Worm (Caenorhabditis elegans): Measurements from ENCODE around the gene srw-121.

The srw-121 gene

DNA sequence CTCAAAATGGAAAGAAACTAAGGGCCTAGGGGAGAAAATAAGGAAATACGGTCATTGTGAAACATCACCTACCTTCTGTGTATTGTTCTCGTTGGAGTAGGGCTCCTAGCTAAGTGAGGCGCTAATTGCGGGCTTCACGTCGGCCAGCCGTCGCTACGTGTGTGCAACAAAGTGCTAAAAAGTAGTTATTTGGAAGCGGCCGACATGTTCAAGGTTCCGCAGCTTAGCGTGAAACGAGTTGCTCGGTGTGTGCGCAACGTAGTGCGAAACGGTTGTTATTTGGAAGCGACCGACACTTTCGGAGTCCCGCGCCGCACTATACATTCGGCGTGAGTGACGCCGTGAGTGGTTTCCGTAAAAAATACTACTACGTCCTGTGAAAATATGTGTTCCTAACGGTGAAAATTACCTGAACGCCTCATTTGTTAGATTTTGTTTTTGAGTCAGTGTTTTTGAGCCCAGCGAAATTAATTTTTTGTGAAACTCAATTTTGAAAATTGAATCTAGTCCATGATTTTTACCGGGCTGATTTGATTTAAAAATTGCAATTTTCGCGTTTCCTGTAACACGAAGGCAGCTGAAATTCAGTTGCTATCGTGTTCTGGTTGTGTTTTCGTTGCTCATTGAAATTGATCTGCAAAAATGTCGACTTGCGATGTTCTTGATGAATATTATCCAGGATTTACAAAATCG, 19.9 kb downstream of the srw-121 start, which contains the start of gene srw-129:
Gene srw-129, plus strand, starts transcription at position 643 of the 693 bp plus-strand sequence.
- no peak for TF ChIP-seq ama-1 (optimal IDR thresholded peaks at IDR 0.05)
- no peak for TF ChIP-seq pqm-1 (tag; optimal IDR thresholded peaks at IDR 0.05)
- no peak for TF ChIP-seq ceh-82 (tag; optimal IDR thresholded peaks at IDR 0.05)
- TF ChIP-seq mml-1 (tag; optimal IDR thresholded peaks at IDR 0.05) = no peak
- TF ChIP-seq nhr-23 (tag; optimal IDR thresholded peaks at IDR 0.05) = no peak
- TF ChIP-seq sea-2 (GFP tag; optimal IDR thresholded peaks at IDR 0.05) = no peak
- no peak for TF ChIP-seq nhr-76 (tag; optimal IDR thresholded peaks at IDR 0.05)
- TF ChIP-seq ZK546.5 (tag; optimal IDR thresholded peaks at IDR 0.05) = no peak
- no peak for TF ChIP-seq nhr-11 (tag; optimal IDR thresholded peaks at IDR 0.05)
- TF ChIP-seq nhr-43 (tag; optimal IDR thresholded peaks at IDR 0.05; ENCODE audit: poor library complexity, severe bottlenecking) = no peak
- no peak for TF ChIP-seq nhr-12 (tag; optimal IDR thresholded peaks at IDR 0.05)
- no peak for TF ChIP-seq zag-1 (tag; optimal IDR thresholded peaks at IDR 0.05)
- TF ChIP-seq egl-5 (tag; optimal IDR thresholded peaks at IDR 0.05) = no peak
- no peak for TF ChIP-seq ceh-28 (tag; optimal IDR thresholded peaks at IDR 0.05)
- no peak for TF ChIP-seq aly-2 (tag; optimal IDR thresholded peaks at IDR 0.05)
- TF ChIP-seq ztf-11 (tag; optimal IDR thresholded peaks at IDR 0.05) = no peak
- no peak for TF ChIP-seq mdl-1 (tag; optimal IDR thresholded peaks at IDR 0.05)
- TF ChIP-seq ceh-16 (tag; optimal IDR thresholded peaks at IDR 0.05) = no peak

ce11 chrV:2964786-2965185, 26.6 kb downstream of the srw-121 start, which contains the start of gene srh-88:
Gene srh-88 (minus strand): TSS chrV:2964886.
- TF ChIP-seq nhr-23 (tag; optimal IDR thresholded peaks at IDR 0.05) (no peak), ztf-4 (tag; optimal IDR thresholded peaks at IDR 0.05) (no peak), ama-1 (optimal IDR thresholded peaks at IDR 0.05) (no peak), nfya-1 (tag; optimal IDR thresholded peaks at IDR 0.05; ENCODE audit: insufficient read depth) (no peak), ceh-9 (tag; optimal IDR thresholded peaks at IDR 0.05) (no peak), elt-2 (tag; optimal IDR thresholded peaks at IDR 0.05) (no peak), R02D3.7 (tag; optimal IDR thresholded peaks at IDR 0.05) (no peak), zag-1 (tag; optimal IDR thresholded peaks at IDR 0.05) (no peak), elt-3 (tag; optimal IDR thresholded peaks at IDR 0.05) (no peak)

- TF ChIP-seq unc-62 (GFP tag; optimal IDR thresholded peaks at IDR 0.05) (no peak), nfya-1 (tag; optimal IDR thresholded peaks at IDR 0.05; ENCODE audit: insufficient read depth) (no peak), elt-1 (tag; optimal IDR thresholded peaks at IDR 0.05) (no peak), zag-1 (tag; optimal IDR thresholded peaks at IDR 0.05) (no peak), jun-1 (tag; optimal IDR thresholded peaks at IDR 0.05) (no peak), sea-2 (GFP tag; optimal IDR thresholded peaks at IDR 0.05) (no peak), elt-2 (tag; optimal IDR thresholded peaks at IDR 0.05) (no peak), R02D3.7 (tag; optimal IDR thresholded peaks at IDR 0.05) (no peak)
These were observed 28.4 kb downstream of the srw-121 start, which contains the start of gene srw-138 for ce11 chrV:2962960-2963359. Gene srw-138 (minus strand): TSS chrV:2963060.

DNA sequence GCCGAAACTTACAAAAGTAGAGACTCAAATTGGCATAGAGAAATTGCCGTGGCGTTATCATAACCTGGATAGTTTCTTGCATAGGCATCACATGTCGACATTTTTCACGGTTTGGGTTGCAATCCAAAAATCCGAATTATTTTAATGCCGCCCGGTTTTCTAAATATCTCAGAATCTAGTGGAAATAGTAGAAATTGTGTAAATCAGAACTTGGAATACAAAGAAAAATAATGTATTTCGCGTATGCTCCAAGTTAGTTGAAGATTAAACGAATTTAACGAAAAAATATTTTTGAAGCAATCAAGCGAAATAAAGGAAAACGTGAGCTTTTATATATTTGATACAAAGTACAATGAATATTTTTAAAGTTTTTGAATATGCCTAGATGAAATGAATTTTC, 30.5 kb downstream of the srw-121 start, which contains the start of gene srw-144:
Gene srw-144, minus strand, starts transcription at position 101 of the 400 bp plus-strand sequence.
- TF ChIP-seq egl-5 (tag; optimal IDR thresholded peaks at IDR 0.05) (no peak), elt-1 (tag; optimal IDR thresholded peaks at IDR 0.05) (no peak), nhr-67 (tag; optimal IDR thresholded peaks at IDR 0.05) (no peak), hmg-11 (tag; optimal IDR thresholded peaks at IDR 0.05) (no peak), pqm-1 (tag; optimal IDR thresholded peaks at IDR 0.05) (no peak), pha-4 (tag; optimal IDR thresholded peaks at IDR 0.05) (no peak), zag-1 (tag; optimal IDR thresholded peaks at IDR 0.05) (no peak), ceh-82 (tag; optimal IDR thresholded peaks at IDR 0.05) (no peak), ceh-16 (tag; optimal IDR thresholded peaks at IDR 0.05) (no peak), nhr-237 (tag; optimal IDR thresholded peaks at IDR 0.05) (no peak), ama-1 (optimal IDR thresholded peaks at IDR 0.05) (no peak), nhr-11 (tag; optimal IDR thresholded peaks at IDR 0.05) (no peak), sea-2 (GFP tag; optimal IDR thresholded peaks at IDR 0.05) (no peak), mdl-1 (tag; optimal IDR thresholded peaks at IDR 0.05) (no peak), aly-2 (tag; optimal IDR thresholded peaks at IDR 0.05) (no peak), skn-1 (tag; optimal IDR thresholded peaks at IDR 0.05) (no peak)

- TF ChIP-seq aly-2 (tag; optimal IDR thresholded peaks at IDR 0.05) = no peak
- no peak for TF ChIP-seq nhr-12 (tag; optimal IDR thresholded peaks at IDR 0.05)
- no peak for TF ChIP-seq hmg-11 (tag; optimal IDR thresholded peaks at IDR 0.05)
- TF ChIP-seq ceh-9 (tag; optimal IDR thresholded peaks at IDR 0.05) = no peak
- no peak for TF ChIP-seq nhr-67 (tag; optimal IDR thresholded peaks at IDR 0.05)
- TF ChIP-seq ZK546.5 (tag; optimal IDR thresholded peaks at IDR 0.05) = no peak
- TF ChIP-seq tbx-2 (tag; optimal IDR thresholded peaks at IDR 0.05) = no peak
- TF ChIP-seq unc-62 (GFP tag; optimal IDR thresholded peaks at IDR 0.05) = no peak
- no peak for TF ChIP-seq R02D3.7 (tag; optimal IDR thresholded peaks at IDR 0.05)
- TF ChIP-seq mdl-1 (tag; optimal IDR thresholded peaks at IDR 0.05) = no peak
- no peak for TF ChIP-seq zag-1 (tag; optimal IDR thresholded peaks at IDR 0.05)
- no peak for TF ChIP-seq lin-15B (tag; optimal IDR thresholded peaks at IDR 0.05)
- TF ChIP-seq nhr-77 (tag; optimal IDR thresholded peaks at IDR 0.05) = no peak
- TF ChIP-seq mml-1 (tag; optimal IDR thresholded peaks at IDR 0.05) = no peak
- no peak for TF ChIP-seq ceh-16 (tag; optimal IDR thresholded peaks at IDR 0.05)
- TF ChIP-seq nhr-28 (tag; optimal IDR thresholded peaks at IDR 0.05) = no peak
- no peak for TF ChIP-seq snpc-4 (tag; optimal IDR thresholded peaks at IDR 0.05)
These were observed 33.2 kb downstream of the srw-121 start, which contains the start of gene srw-142 for ce11 chrV:2958202-2958601. Gene srw-142 (minus strand): TSS chrV:2958302.

Data from whole organism, L3 larva.